Worm (Caenorhabditis elegans) whole organism, mixed stage, embryonic: ENCODE measurements around the gene aldo-2.

Source experiments
- M03D4.4 ChIP-seq: sonication (generic microtip); optimal IDR thresholded peaks from 2 replicates; lab custom pipeline; 2017; ENCODE audit warnings: mild to moderate bottlenecking, missing genetic modification characterization, missing compliant biosample characterization
- bed-3 ChIP-seq: fragments of 200-800 bp; sonication (Bioruptor generic); optimal IDR thresholded peaks from 3 replicates; lab custom pipeline; 2018; ENCODE audit warnings: mild to moderate bottlenecking, missing genetic modification characterization, moderate library complexity, missing compliant biosample characterization
- blmp-1 ChIP-seq: fragments of 150-350 bp; optimal IDR thresholded peaks from 2 replicates; lab custom pipeline; 2014; ENCODE audit warnings: missing biosample characterization, missing genetic modification characterization
- ceh-39 ChIP-seq: fragments of 150-350 bp; optimal IDR thresholded peaks from 2 replicates; lab custom pipeline; 2014; ENCODE audit warnings: missing biosample characterization, missing genetic modification characterization
- ceh-43 ChIP-seq: fragments of 200-800 bp; sonication (Bioruptor generic); optimal IDR thresholded peaks from 2 replicates; lab custom pipeline; 2018; ENCODE audit warnings: mild to moderate bottlenecking, missing genetic modification characterization, moderate library complexity, missing compliant biosample characterization
- ceh-83 ChIP-seq: fragments of 200-800 bp; sonication (Bioruptor generic); optimal IDR thresholded peaks from 2 replicates; lab custom pipeline; 2018; ENCODE audit warnings: mild to moderate bottlenecking, missing genetic modification characterization, missing compliant biosample characterization
- ces-1 ChIP-seq: fragments of 150-350 bp; optimal IDR thresholded peaks from 2 replicates; lab custom pipeline; 2014; ENCODE audit warnings: missing biosample characterization, missing genetic modification reagents, missing genetic modification characterization
- cnd-1 ChIP-seq: fragments of 200-800 bp; sonication (Bioruptor generic); optimal IDR thresholded peaks from 2 replicates; lab custom pipeline; 2018; ENCODE audit warnings: mild to moderate bottlenecking, missing genetic modification characterization, missing compliant biosample characterization
- drap-1 ChIP-seq: fragments of 200-800 bp; sonication (Bioruptor generic); optimal IDR thresholded peaks from 3 replicates; lab custom pipeline; 2018; ENCODE audit warnings: mild to moderate bottlenecking, missing genetic modification characterization, missing compliant biosample characterization
- elt-1 ChIP-seq: sonication (generic microtip); optimal IDR thresholded peaks from 2 replicates; lab custom pipeline; 2017; ENCODE audit warnings: missing genetic modification characterization, mild to moderate bottlenecking, missing compliant biosample characterization, antibody characterized with exemption, moderate library complexity, borderline replicate concordance; ENCODE audit not compliant: insufficient read depth
- flh-1 ChIP-seq: fragments of 200-800 bp; sonication (Bioruptor generic); optimal IDR thresholded peaks from 2 replicates; lab custom pipeline; 2018; ENCODE audit warnings: mild to moderate bottlenecking, missing genetic modification characterization, moderate library complexity, missing compliant biosample characterization
- lin-13 ChIP-seq: fragments of 150-350 bp; optimal IDR thresholded peaks from 2 replicates; lab custom pipeline; 2014; ENCODE audit warnings: missing biosample characterization, missing genetic modification characterization
- lin-32 ChIP-seq: fragments of 200-800 bp; sonication (Bioruptor generic); optimal IDR thresholded peaks from 2 replicates; lab custom pipeline; 2018; ENCODE audit warnings: mild to moderate bottlenecking, missing genetic modification characterization, missing compliant biosample characterization
- lsy-2 ChIP-seq: fragments of 150-350 bp; optimal IDR thresholded peaks from 2 replicates; lab custom pipeline; 2014; ENCODE audit warnings: missing biosample characterization, missing genetic modification characterization
- mep-1 ChIP-seq: fragments of 150-350 bp; optimal IDR thresholded peaks from 2 replicates; lab custom pipeline; 2017; ENCODE audit warnings: missing biosample characterization, missing genetic modification reagents, missing genetic modification characterization, inconsistent platforms
- mls-2 ChIP-seq: sonication (generic microtip); optimal IDR thresholded peaks from 2 replicates; lab custom pipeline; 2016; ENCODE audit warnings: mild to moderate bottlenecking, missing genetic modification characterization, moderate library complexity, missing compliant biosample characterization
- nhr-12 ChIP-seq: fragments of 150-350 bp; optimal IDR thresholded peaks from 2 replicates; lab custom pipeline; 2014; ENCODE audit warnings: missing biosample characterization, missing genetic modification characterization
- nhr-2 ChIP-seq: fragments of 150-350 bp; optimal IDR thresholded peaks from 2 replicates; lab custom pipeline; 2014; ENCODE audit warnings: missing biosample characterization, missing genetic modification characterization
- nhr-237 ChIP-seq: fragments of 150-350 bp; optimal IDR thresholded peaks from 2 replicates; lab custom pipeline; 2014; ENCODE audit warnings: missing biosample characterization, missing genetic modification characterization
- nhr-76 ChIP-seq: sonication (generic microtip); optimal IDR thresholded peaks from 2 replicates; lab custom pipeline; 2017; ENCODE audit warnings: missing biosample characterization, missing genetic modification characterization
- pha-4 ChIP-seq: fragments of 150-350 bp; optimal IDR thresholded peaks from 2 replicates; lab custom pipeline; 2018; ENCODE audit warnings: missing biosample characterization, missing genetic modification reagents, missing genetic modification characterization
- sem-2 ChIP-seq: fragments of 200-800 bp; sonication (Bioruptor generic); optimal IDR thresholded peaks from 2 replicates; lab custom pipeline; 2018; ENCODE audit warnings: mild to moderate bottlenecking, missing genetic modification characterization, missing compliant biosample characterization
- snpc-4 ChIP-seq: fragments of 150-350 bp; optimal IDR thresholded peaks from 2 replicates; lab custom pipeline; 2014; ENCODE audit warnings: missing biosample characterization, missing genetic modification characterization
- sptf-1 ChIP-seq: sonication (generic microtip); optimal IDR thresholded peaks from 2 replicates; lab custom pipeline; 2017; ENCODE audit warnings: mild to moderate bottlenecking, missing genetic modification characterization, moderate library complexity, missing compliant biosample characterization
- tbx-8 ChIP-seq: fragments of 200-800 bp; sonication (Bioruptor generic); optimal IDR thresholded peaks from 2 replicates; lab custom pipeline; 2018; ENCODE audit warnings: mild to moderate bottlenecking, missing genetic modification characterization, moderate library complexity, missing compliant biosample characterization
- unc-120 ChIP-seq: sonication (generic microtip); optimal IDR thresholded peaks from 2 replicates; lab custom pipeline; 2017; ENCODE audit warnings: missing genetic modification characterization, missing compliant biosample characterization; ENCODE audit not compliant: poor library complexity, severe bottlenecking
- unc-39 ChIP-seq: fragments of 150-350 bp; optimal IDR thresholded peaks from 2 replicates; lab custom pipeline; 2014; ENCODE audit warnings: missing biosample characterization, missing genetic modification characterization
- unc-62 ChIP-seq: fragments of 150-350 bp; optimal IDR thresholded peaks from 2 replicates; lab custom pipeline; 2014; ENCODE audit warnings: missing biosample characterization, missing genetic modification reagents, missing genetic modification characterization
- zip-8 ChIP-seq: fragments of 150-350 bp; optimal IDR thresholded peaks from 2 replicates; lab custom pipeline; 2014; ENCODE audit warnings: missing biosample characterization, missing genetic modification characterization

aldo-2 gene

ce11 chrIII:5876140-5876675 lies at the start of gene aldo-2:
TSS of gene aldo-2 (minus strand) at chrIII:5876625.
- no peak for TF ChIP-seq zip-8 (tag; lab: Kevin White, UChicago)

- TF ChIP-seq sptf-1 (tag; lab: Kevin White, UChicago), result no peak
- peak; percentile 4 for TF ChIP-seq mep-1 (tag; lab: Kevin White, UChicago)
- TF ChIP-seq drap-1, result no peak
- TF ChIP-seq flh-1, result no peak
- peak; percentile 72 for TF ChIP-seq ces-1 (GFP tag; lab: Kevin White, UChicago)
- TF ChIP-seq bed-3, result no peak
- peak; percentile 9 for TF ChIP-seq lin-13 (tag; lab: Kevin White, UChicago)
- no peak for TF ChIP-seq nhr-76
- peak; percentile 1 for TF ChIP-seq pha-4 (tag; lab: Kevin White, UChicago)
- TF ChIP-seq, all 35 proteins: peak for 4
Measured at ce11 chrIII:5925724-5926123, 49.3 kb upstream of the aldo-2 start, which contains the start of the genes dnc-2 and bcl-7. TSS of gene dnc-2 (minus strand) at chrIII:5925756. TSS of gene bcl-7 (plus strand) at chrIII:5926086.

DNA sequence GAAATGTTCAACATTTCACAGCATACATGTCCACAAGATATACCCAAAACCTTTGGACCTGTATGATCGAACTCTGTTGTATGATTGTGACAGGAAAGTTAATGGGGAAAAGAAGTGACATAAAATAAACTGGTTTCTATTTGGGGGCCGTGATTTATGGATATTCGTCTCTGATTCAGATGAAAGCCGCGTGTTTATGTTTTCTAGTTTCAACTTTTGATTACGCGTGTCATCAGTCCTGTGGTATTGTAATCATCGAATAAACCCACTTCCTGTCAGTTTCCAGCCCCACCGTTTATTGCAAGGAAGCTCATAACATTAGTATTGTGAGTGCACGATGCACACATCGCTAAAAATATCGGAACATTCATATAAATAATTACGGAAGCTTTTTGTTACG lies 45.8 kb upstream of the aldo-2 start:
- TF ChIP-seq bed-3, result no peak
- TF ChIP-seq ces-1 (GFP tag; lab: Kevin White, UChicago), result no peak

- TF ChIP-seq nhr-12 (tag; lab: Kevin White, UChicago) (no peak), ces-1 (GFP tag; lab: Kevin White, UChicago) (no peak)
Measured at ce11 chrIII:5921067-5921678, 44.7 kb upstream of the aldo-2 start.

DNA sequence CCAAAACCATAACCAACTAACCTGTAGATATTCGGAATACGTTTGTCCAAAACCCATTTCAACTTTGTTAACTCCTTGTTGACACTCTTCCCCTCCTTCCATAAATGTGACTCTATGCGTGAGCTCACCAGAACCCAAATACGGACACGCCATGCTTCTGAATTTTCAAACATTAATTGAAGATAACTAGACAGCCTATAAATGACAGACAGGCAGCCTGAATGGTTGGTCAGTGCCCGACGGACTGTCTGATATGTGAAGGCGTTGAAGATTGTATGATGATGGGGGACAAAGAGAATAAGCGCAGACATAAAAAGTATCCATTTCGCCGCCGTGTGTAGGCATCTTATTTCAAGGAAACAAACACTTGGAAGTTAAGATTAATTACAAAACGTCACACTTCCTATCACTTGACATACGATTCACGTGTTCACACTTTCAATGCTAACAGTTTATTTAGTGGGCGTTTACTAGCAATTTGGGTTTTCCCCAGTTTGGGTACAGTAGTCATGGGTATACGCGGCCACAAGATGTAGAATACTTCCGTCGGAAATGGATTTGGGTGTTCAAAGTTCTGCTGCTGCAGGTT lies 43.5 kb upstream of the aldo-2 start, which contains the start of the genes tdo-2 and C28H8.2:
TSS of gene tdo-2 (minus strand) at position 157 of the 589 bp plus-strand sequence.
TSS of gene C28H8.2 (plus strand) at position 524 of the 589 bp plus-strand sequence.
- TF ChIP-seq unc-39 (tag; lab: Kevin White, UChicago) (no peak), sem-2 (GFP tag; lab: Kevin White, UChicago) (no peak), unc-62 (GFP tag; lab: Kevin White, UChicago) (no peak), flh-1 (no peak), snpc-4 (tag; lab: Kevin White, UChicago) (no peak), pha-4 (tag; lab: Kevin White, UChicago) (no peak)

DNA sequence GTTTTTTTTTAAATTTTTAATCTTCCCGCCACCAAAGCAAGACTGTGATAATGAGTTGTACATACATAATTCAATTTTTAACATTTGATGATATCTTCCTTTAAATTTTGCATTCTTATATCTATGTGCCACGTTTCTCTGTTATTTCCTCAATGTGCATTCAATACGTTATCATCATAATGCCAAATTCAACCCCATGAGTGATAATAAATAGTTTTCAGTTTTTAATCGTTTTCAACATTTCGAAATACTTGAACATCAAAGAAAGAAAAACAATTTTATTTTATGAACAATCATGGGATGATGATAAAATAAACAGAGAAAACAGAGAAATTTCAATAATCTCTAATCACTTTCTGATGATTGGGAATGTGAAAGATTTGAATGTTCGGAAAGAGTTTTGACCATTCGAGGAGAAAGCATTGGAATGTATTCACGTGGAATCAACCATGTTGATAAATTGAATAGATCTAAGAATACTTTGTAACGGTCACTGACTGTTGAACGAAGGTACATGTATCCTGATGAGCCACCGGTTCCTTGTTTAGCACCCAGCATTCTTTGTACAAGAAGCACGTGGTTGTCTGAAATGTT lies 41.0 kb upstream of the aldo-2 start:
- TF ChIP-seq mls-2 (tag; lab: Kevin White, UChicago), result no peak
- no peak for TF ChIP-seq unc-62 (GFP tag; lab: Kevin White, UChicago)
- TF ChIP-seq snpc-4 (tag; lab: Kevin White, UChicago), result no peak
- TF ChIP-seq tbx-8, result no peak
- no peak for TF ChIP-seq nhr-76
- TF ChIP-seq ceh-83, result no peak
- no peak for TF ChIP-seq flh-1
- no peak for TF ChIP-seq lsy-2
- no peak for TF ChIP-seq bed-3
- TF ChIP-seq nhr-237 (tag; lab: Kevin White, UChicago), result no peak
- no peak for TF ChIP-seq ceh-43 (GFP tag; lab: Kevin White, UChicago)
- no peak for TF ChIP-seq M03D4.4
- TF ChIP-seq drap-1, result no peak
- no peak for TF ChIP-seq sptf-1 (tag; lab: Kevin White, UChicago)
- no peak for TF ChIP-seq ces-1 (GFP tag; lab: Kevin White, UChicago)
- TF ChIP-seq unc-120 (tag; lab: Kevin White, UChicago), result no peak
- no peak for TF ChIP-seq ceh-39 (tag; lab: Kevin White, UChicago)
- no peak for TF ChIP-seq unc-39 (tag; lab: Kevin White, UChicago)
- TF ChIP-seq nhr-2, result no peak
- no peak for TF ChIP-seq zip-8 (tag; lab: Kevin White, UChicago)

DNA sequence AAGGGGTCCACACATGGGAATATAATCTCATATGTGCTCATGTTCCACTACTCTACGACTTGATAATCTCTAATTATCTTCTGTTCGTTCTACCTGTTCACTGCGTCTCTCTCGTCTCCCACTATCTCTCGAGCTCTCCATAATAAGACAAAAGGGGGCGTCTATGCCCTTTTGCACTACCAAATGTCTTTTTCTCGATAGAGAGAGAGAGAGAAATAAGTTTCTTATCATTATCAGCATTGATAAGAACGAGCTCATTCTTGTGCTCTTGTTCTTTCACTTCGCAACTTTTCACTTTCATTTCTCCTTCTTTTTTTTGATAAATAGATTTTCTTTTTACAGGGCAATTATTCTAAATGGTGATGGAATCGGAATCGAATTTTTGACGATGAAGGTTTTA lies 39.5 kb upstream of the aldo-2 start:
- no peak for TF ChIP-seq drap-1
- TF ChIP-seq ceh-83, result no peak
- no peak for TF ChIP-seq pha-4 (tag; lab: Kevin White, UChicago)
- no peak for TF ChIP-seq mls-2 (tag; lab: Kevin White, UChicago)
- no peak for TF ChIP-seq nhr-2
- no peak for TF ChIP-seq M03D4.4
- TF ChIP-seq cnd-1, result no peak
- TF ChIP-seq elt-1 (tag; lab: Kevin White, UChicago), result no peak
- no peak for TF ChIP-seq ceh-43 (GFP tag; lab: Kevin White, UChicago)
- no peak for TF ChIP-seq unc-39 (tag; lab: Kevin White, UChicago)
- TF ChIP-seq blmp-1 (tag; lab: Kevin White, UChicago), result no peak
- TF ChIP-seq lin-32 (GFP tag; lab: Kevin White, UChicago), result no peak
- no peak for TF ChIP-seq tbx-8
- TF ChIP-seq nhr-237 (tag; lab: Kevin White, UChicago), result no peak
